Worm (Caenorhabditis elegans): ENCODE measurements around the gene srx-77.

The srx-77 gene

DNA sequence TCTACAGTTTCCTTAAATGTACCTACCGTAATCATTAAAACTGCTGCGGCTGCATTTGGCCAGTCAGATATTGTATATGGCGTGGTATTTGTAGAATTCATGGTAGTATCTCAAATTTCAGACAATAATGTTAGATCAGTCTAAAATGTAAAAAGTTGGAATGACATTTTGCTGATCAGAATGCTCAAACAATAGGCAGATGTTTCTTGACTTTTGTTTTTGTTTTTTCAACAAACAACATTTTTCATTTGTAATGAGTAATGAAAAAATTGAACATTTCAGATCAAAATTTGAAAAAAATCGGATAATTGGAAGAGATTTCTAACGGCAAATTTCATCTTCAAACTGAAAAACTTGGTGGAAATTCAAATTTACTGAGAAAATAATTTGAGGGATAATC is at the start of gene srx-77:
TSS of gene srx-77 (minus strand) at position 101 of the 400 bp plus-strand sequence.
- TF ChIP-seq mml-1 (tag; optimal IDR thresholded peaks at IDR 0.05) (no peak), R02D3.7 (tag; optimal IDR thresholded peaks at IDR 0.05) (no peak), nhr-11 (tag; optimal IDR thresholded peaks at IDR 0.05) (no peak), nhr-67 (tag; optimal IDR thresholded peaks at IDR 0.05) (no peak), nhr-25 (tag; optimal IDR thresholded peaks at IDR 0.05) (no peak), nfya-1 (tag; optimal IDR thresholded peaks at IDR 0.05; ENCODE audit: insufficient read depth) (no peak), ZK546.5 (tag; optimal IDR thresholded peaks at IDR 0.05) (no peak), nhr-12 (tag; optimal IDR thresholded peaks at IDR 0.05) (no peak), hmg-11 (tag; optimal IDR thresholded peaks at IDR 0.05) (no peak)

DNA sequence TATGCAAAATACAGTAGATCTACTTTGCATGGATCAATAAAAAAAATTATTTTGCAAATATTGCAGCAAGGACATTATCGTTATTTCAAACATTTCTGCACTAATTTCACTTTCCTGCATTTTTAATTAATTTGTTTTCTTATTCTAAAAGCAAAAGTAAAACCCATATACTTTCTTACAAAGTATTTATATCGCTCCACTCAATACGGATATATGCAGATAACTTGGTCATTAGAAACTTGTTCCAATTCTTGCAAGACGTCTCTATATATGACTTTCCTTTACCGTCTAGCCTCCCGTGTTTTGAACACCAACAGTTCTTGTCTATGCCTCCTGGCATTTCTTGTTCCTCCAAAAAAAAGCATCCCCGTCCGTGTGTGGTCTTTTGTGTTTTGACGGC is 41.9 kb upstream of the srx-77 start, which contains the start of gene oac-24:
TSS of gene oac-24 (plus strand) at position 301 of the 400 bp plus-strand sequence.
- no peak for TF ChIP-seq ceh-82 (tag; optimal IDR thresholded peaks at IDR 0.05)
- TF ChIP-seq ceh-9 (tag; optimal IDR thresholded peaks at IDR 0.05), result no peak
- TF ChIP-seq nhr-67 (tag; optimal IDR thresholded peaks at IDR 0.05), result no peak
- no peak for TF ChIP-seq egl-5 (tag; optimal IDR thresholded peaks at IDR 0.05)
- TF ChIP-seq nfya-1 (tag; optimal IDR thresholded peaks at IDR 0.05; ENCODE audit: insufficient read depth), result no peak

DNA sequence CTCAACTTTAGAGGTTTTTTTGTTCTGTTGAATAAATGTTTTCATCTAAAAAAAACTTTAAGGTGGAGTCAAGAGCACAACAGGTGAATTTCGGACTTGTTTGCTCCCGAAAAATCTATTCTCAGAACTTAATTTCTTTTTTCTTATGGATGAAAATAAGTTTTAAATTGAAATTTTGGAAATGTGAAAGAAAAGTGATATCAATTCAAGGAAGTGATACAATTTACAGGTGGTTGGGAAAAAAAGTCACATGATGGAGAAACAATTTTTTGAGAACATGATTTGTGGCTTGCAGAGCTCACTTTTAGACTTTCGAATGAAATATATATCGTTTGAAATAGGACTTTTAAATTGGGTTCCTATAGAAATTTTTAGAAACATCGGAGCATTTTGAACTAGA is 39.1 kb upstream of the srx-77 start:
- TF ChIP-seq fkh-2 (tag; optimal IDR thresholded peaks at IDR 0.05) (no peak), lin-15B (tag; optimal IDR thresholded peaks at IDR 0.05) (no peak), elt-1 (tag; optimal IDR thresholded peaks at IDR 0.05) (no peak), ztf-11 (tag; optimal IDR thresholded peaks at IDR 0.05) (no peak), ceh-82 (tag; optimal IDR thresholded peaks at IDR 0.05) (no peak), mml-1 (tag; optimal IDR thresholded peaks at IDR 0.05) (no peak), daf-12 (tag; optimal IDR thresholded peaks at IDR 0.05) (no peak), pqm-1 (tag; optimal IDR thresholded peaks at IDR 0.05) (no peak), elt-2 (tag; optimal IDR thresholded peaks at IDR 0.05) (no peak), nhr-25 (tag; optimal IDR thresholded peaks at IDR 0.05) (no peak), pha-4 (tag; optimal IDR thresholded peaks at IDR 0.05) (no peak), nhr-12 (tag; optimal IDR thresholded peaks at IDR 0.05) (no peak), ztf-4 (tag; optimal IDR thresholded peaks at IDR 0.05) (no peak)

DNA sequence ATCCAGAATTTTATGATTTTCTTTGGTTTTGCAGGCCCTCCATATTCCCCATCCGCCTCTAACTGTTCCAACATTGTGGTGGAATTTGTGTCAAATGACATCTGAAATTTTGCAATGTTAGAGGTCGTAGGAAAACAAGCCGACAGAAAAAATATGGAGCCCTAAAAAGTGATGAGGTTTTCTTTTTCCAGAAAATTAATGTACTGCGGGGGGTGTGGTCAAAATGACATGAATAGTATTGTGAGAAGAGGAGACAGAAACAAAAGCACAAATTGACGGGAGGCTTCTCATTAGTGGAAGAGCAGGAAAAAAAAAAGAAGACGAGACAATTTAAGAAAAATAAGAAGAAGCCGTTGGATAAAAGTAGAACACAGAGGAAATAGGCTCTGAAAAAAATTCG is 31.7 kb upstream of the srx-77 start, which contains the start of gene ZC266.1:
TSS of gene ZC266.1 (minus strand) at position 101 of the 400 bp plus-strand sequence.
- no peak for TF ChIP-seq ztf-4 (tag; optimal IDR thresholded peaks at IDR 0.05)
- no peak for TF ChIP-seq nhr-67 (tag; optimal IDR thresholded peaks at IDR 0.05)
- no peak for TF ChIP-seq mdl-1 (tag; optimal IDR thresholded peaks at IDR 0.05)
- TF ChIP-seq elt-2 (tag; optimal IDR thresholded peaks at IDR 0.05), result no peak
- no peak for TF ChIP-seq ceh-9 (tag; optimal IDR thresholded peaks at IDR 0.05)
- no peak for TF ChIP-seq ZK546.5 (tag; optimal IDR thresholded peaks at IDR 0.05)
- TF ChIP-seq nhr-23 (tag; optimal IDR thresholded peaks at IDR 0.05), result no peak

DNA sequence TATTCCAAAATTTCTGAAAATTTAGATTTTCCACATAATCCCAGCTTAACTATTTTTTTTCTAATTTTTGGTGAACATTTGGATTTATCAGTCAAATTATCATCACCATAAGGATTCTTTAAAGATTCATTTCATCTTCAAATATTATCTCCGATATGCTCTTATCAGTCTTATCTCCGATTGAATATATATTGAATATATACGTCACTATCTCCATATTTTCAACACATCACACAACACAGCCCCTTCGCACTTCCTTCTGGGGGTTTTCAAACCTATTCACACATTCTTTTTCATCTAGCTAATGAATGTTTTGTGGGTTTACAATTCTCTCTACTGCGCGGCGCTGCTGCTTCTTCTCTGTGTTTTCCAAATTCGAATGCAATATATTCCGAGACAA is 30.1 kb upstream of the srx-77 start:
- TF ChIP-seq snpc-4 (tag; optimal IDR thresholded peaks at IDR 0.05), result no peak
- TF ChIP-seq unc-39 (tag; optimal IDR thresholded peaks at IDR 0.05), result no peak
- no peak for TF ChIP-seq nhr-76 (tag; optimal IDR thresholded peaks at IDR 0.05)
- no peak for TF ChIP-seq ama-1 (optimal IDR thresholded peaks at IDR 0.05)
- no peak for TF ChIP-seq fos-1 (tag; optimal IDR thresholded peaks at IDR 0.05)
- no peak for TF ChIP-seq aly-2 (tag; optimal IDR thresholded peaks at IDR 0.05)
- TF ChIP-seq lsy-12 (tag; optimal IDR thresholded peaks at IDR 0.05), result no peak
- TF ChIP-seq unc-62 (GFP tag; optimal IDR thresholded peaks at IDR 0.05), result no peak
- TF ChIP-seq ZK546.5 (tag; optimal IDR thresholded peaks at IDR 0.05), result no peak
- no peak for TF ChIP-seq nhr-43 (tag; optimal IDR thresholded peaks at IDR 0.05; ENCODE audit: poor library complexity, severe bottlenecking)
- TF ChIP-seq tbx-2 (tag; optimal IDR thresholded peaks at IDR 0.05), result no peak
- no peak for TF ChIP-seq elt-1 (tag; optimal IDR thresholded peaks at IDR 0.05)
- TF ChIP-seq egl-5 (tag; optimal IDR thresholded peaks at IDR 0.05), result no peak
- TF ChIP-seq nhr-23 (tag; optimal IDR thresholded peaks at IDR 0.05), result no peak
- no peak for TF ChIP-seq pqm-1 (tag; optimal IDR thresholded peaks at IDR 0.05)
- no peak for TF ChIP-seq nhr-67 (tag; optimal IDR thresholded peaks at IDR 0.05)
- TF ChIP-seq eor-1 (tag; optimal IDR thresholded peaks at IDR 0.05), result no peak
- TF ChIP-seq pha-4 (tag; optimal IDR thresholded peaks at IDR 0.05), result no peak
- no peak for TF ChIP-seq sea-2 (GFP tag; optimal IDR thresholded peaks at IDR 0.05)
- no peak for TF ChIP-seq ceh-28 (tag; optimal IDR thresholded peaks at IDR 0.05)

All from whole organism, L3 larva.